Worm (Caenorhabditis elegans): ENCODE data around the gene glb-15.

ce11 chrV:11653095-11653494 is 35.0 kb upstream of the glb-15 start:
- TF ChIP-seq W03F9.2 (tag; optimal IDR thresholded peaks at IDR 0.05) (no peak), dao-5 (tag; optimal IDR thresholded peaks at IDR 0.05) (no peak)
